Worm (Caenorhabditis elegans) whole organism, young adult: ENCODE data around the gene Y116A8B.1.

Experiments used
- D2030.7 ChIP-seq: fragments of 200-800 bp; sonication (Bioruptor generic); IDR thresholded peaks from 2 replicates; pipeline ENCODE4 v1.3.6; 2022; ENCODE audit warnings: missing genetic modification reagents, missing genetic modification characterization, missing compliant biosample characterization
- F10E7.11 ChIP-seq: sonication (generic microtip); optimal IDR thresholded peaks from 2 replicates; lab custom pipeline; 2017; ENCODE audit warnings: mild to moderate bottlenecking, missing genetic modification characterization, moderate library complexity, missing compliant biosample characterization
- F37B4.10 ChIP-seq: fragments of 200-800 bp; sonication (Bioruptor generic); IDR thresholded peaks from 2 replicates; pipeline ENCODE4 v1.3.6; 2022; ENCODE audit warnings: missing genetic modification characterization, missing compliant biosample characterization
- F55B11.4 ChIP-seq: sonication (generic microtip); optimal IDR thresholded peaks from 2 replicates; lab custom pipeline; 2016; ENCODE audit warnings: missing compliant biosample characterization, missing genetic modification characterization, borderline replicate concordance; ENCODE audit not compliant: insufficient read depth
- F57A8.1 ChIP-seq: fragments of 200-800 bp; sonication (Bioruptor generic); optimal IDR thresholded peaks from 2 replicates; lab custom pipeline; 2018; ENCODE audit warnings: mild to moderate bottlenecking, missing genetic modification characterization, moderate library complexity, missing compliant biosample characterization
- K11D2.4 ChIP-seq: fragments of 200-800 bp; sonication (Bioruptor generic); IDR thresholded peaks from 2 replicates; pipeline ENCODE4 v1.3.6; 2022; ENCODE audit warnings: missing genetic modification reagents, missing genetic modification characterization, missing compliant biosample characterization
- T26A5.8 ChIP-seq: sonication (generic microtip); optimal IDR thresholded peaks from 2 replicates; lab custom pipeline; 2016; ENCODE audit warnings: missing genetic modification characterization, missing compliant biosample characterization
- Y56A3A.18 ChIP-seq: fragments of 200-800 bp; sonication (Bioruptor generic); IDR thresholded peaks from 2 replicates; pipeline ENCODE4 v1.3.6; 2022; ENCODE audit warnings: missing genetic modification reagents, missing genetic modification characterization, missing compliant biosample characterization
- Y67H2A.10 ChIP-seq: fragments of 200-800 bp; sonication (Bioruptor generic); conservative IDR thresholded peaks from 2 replicates; pipeline ENCODE4 v1.3.6; 2022; ENCODE audit warnings: missing genetic modification reagents, missing genetic modification characterization, missing compliant biosample characterization
- Y79H2A.3 ChIP-seq: fragments of 200-800 bp; sonication (Bioruptor generic); conservative IDR thresholded peaks from 2 replicates; pipeline ENCODE4 v1.3.6; 2022; ENCODE audit warnings: missing genetic modification reagents, missing genetic modification characterization, missing compliant biosample characterization
- akir-1 ChIP-seq: fragments of 200-800 bp; sonication (Bioruptor generic); optimal IDR thresholded peaks from 2 replicates; lab custom pipeline; 2018; ENCODE audit warnings: mild to moderate bottlenecking, missing genetic modification characterization, moderate library complexity, missing compliant biosample characterization
- aptf-3 ChIP-seq: fragments of 200-800 bp; sonication (Bioruptor generic); IDR thresholded peaks from 2 replicates; pipeline ENCODE4 v1.3.6; 2022; ENCODE audit warnings: missing genetic modification characterization, missing compliant biosample characterization
- attf-3 ChIP-seq: fragments of 200-800 bp; sonication (Bioruptor generic); conservative IDR thresholded peaks from 2 replicates; pipeline ENCODE4 v1.3.6; 2022; ENCODE audit warnings: missing genetic modification reagents, missing genetic modification characterization, missing compliant biosample characterization
- attf-6 ChIP-seq: fragments of 200-800 bp; sonication (Bioruptor generic); IDR thresholded peaks from 2 replicates; pipeline ENCODE4 v1.3.6; 2022; ENCODE audit warnings: missing genetic modification reagents, missing genetic modification characterization, missing compliant biosample characterization
- bed-1 ChIP-seq: fragments of 200-800 bp; sonication (Bioruptor generic); IDR thresholded peaks from 2 replicates; pipeline ENCODE4 v1.3.6; 2022; ENCODE audit warnings: missing genetic modification reagents, missing genetic modification characterization, missing compliant biosample characterization
- ccch-3 ChIP-seq: fragments of 200-800 bp; sonication (Bioruptor generic); optimal IDR thresholded peaks from 2 replicates; lab custom pipeline; 2018; ENCODE audit warnings: mild to moderate bottlenecking, missing genetic modification characterization, missing compliant biosample characterization
- cebp-1 ChIP-seq, 2 experiments: fragments of 200-800 bp in 1 of 2; sonication (Bioruptor generic) in 1 of 2; sonication (generic microtip) in 1 of 2; IDR thresholded peaks in 1 of 2; optimal IDR thresholded peaks in 1 of 2; 2 replicates each; pipeline versions ENCODE4 v1.3.6 to Lab custom; 2017 to 2022; ENCODE audit warnings: missing compliant biosample characterization in 2 of 2, missing genetic modification characterization in 2 of 2, mild to moderate bottlenecking in 1 of 2, missing genetic modification reagents in 1 of 2, moderate library complexity in 1 of 2
- ceh-27 ChIP-seq: fragments of 200-800 bp; sonication (Bioruptor generic); optimal IDR thresholded peaks from 2 replicates; lab custom pipeline; 2018; ENCODE audit warnings: mild to moderate bottlenecking, missing genetic modification characterization, moderate library complexity, missing compliant biosample characterization
- ceh-79 ChIP-seq: sonication (generic microtip); optimal IDR thresholded peaks from 2 replicates; lab custom pipeline; 2017; ENCODE audit warnings: mild to moderate bottlenecking, missing genetic modification characterization, missing compliant biosample characterization
- chd-7 ChIP-seq: sonication (generic microtip); optimal IDR thresholded peaks from 2 replicates; lab custom pipeline; 2016; ENCODE audit warnings: mild to moderate bottlenecking, missing genetic modification characterization, moderate library complexity, missing compliant biosample characterization
- egl-18 ChIP-seq: fragments of 200-800 bp; sonication (Bioruptor generic); IDR thresholded peaks from 2 replicates; pipeline ENCODE4 v1.3.6; 2022; ENCODE audit warnings: missing genetic modification reagents, missing genetic modification characterization, missing compliant biosample characterization
- egl-44 ChIP-seq: fragments of 200-800 bp; sonication (Bioruptor generic); IDR thresholded peaks from 2 replicates; pipeline ENCODE4 v1.3.6; 2022; ENCODE audit warnings: missing genetic modification reagents, missing genetic modification characterization, missing compliant biosample characterization
- egrh-3 ChIP-seq: fragments of 200-800 bp; sonication (Bioruptor generic); IDR thresholded peaks from 2 replicates; pipeline ENCODE4 v1.3.6; 2022; ENCODE audit warnings: missing genetic modification reagents, missing genetic modification characterization, missing compliant biosample characterization
- ekl-4 ChIP-seq: fragments of 200-800 bp; sonication (Bioruptor generic); IDR thresholded peaks from 2 replicates; pipeline ENCODE4 v1.3.6; 2022; ENCODE audit warnings: missing genetic modification reagents, missing genetic modification characterization, missing compliant biosample characterization
- him-1 ChIP-seq: sonication (generic microtip); optimal IDR thresholded peaks from 2 replicates; lab custom pipeline; 2016; ENCODE audit warnings: missing genotype, missing genetic modification reagents, missing genetic modification characterization, missing compliant biosample characterization
- hmg-20 ChIP-seq: fragments of 200-800 bp; sonication (Bioruptor generic); IDR thresholded peaks from 2 replicates; pipeline ENCODE4 v1.3.6; 2022; ENCODE audit warnings: missing genetic modification reagents, missing genetic modification characterization, missing compliant biosample characterization
- hrde-1 ChIP-seq: sonication (generic microtip); optimal IDR thresholded peaks from 2 replicates; lab custom pipeline; 2016; ENCODE audit warnings: missing genetic modification characterization, mild to moderate bottlenecking, missing compliant biosample characterization, moderate library complexity, missing genotype, missing genetic modification reagents, borderline replicate concordance
- let-607 ChIP-seq, 2 experiments: fragments of 200-800 bp in 1 of 2; sonication (Bioruptor generic) in 1 of 2; sonication (generic microtip) in 1 of 2; optimal IDR thresholded peaks; 2 replicates each; lab custom pipeline; 2016 to 2018; ENCODE audit warnings: mild to moderate bottlenecking in 2 of 2, missing compliant biosample characterization in 2 of 2, missing genetic modification characterization in 2 of 2, moderate library complexity in 2 of 2, missing genotype in 1 of 2
- lin-54 ChIP-seq: fragments of 200-800 bp; sonication (Bioruptor generic); optimal IDR thresholded peaks from 2 replicates; lab custom pipeline; 2018; ENCODE audit warnings: mild to moderate bottlenecking, missing genetic modification characterization, missing compliant biosample characterization
- mcd-1 ChIP-seq: fragments of 200-800 bp; sonication (Bioruptor generic); IDR thresholded peaks from 2 replicates; pipeline ENCODE4 v1.3.6; 2022; ENCODE audit warnings: missing genetic modification reagents, missing genetic modification characterization, missing compliant biosample characterization
- nfya-1 ChIP-seq: sonication (generic microtip); optimal IDR thresholded peaks from 2 replicates; lab custom pipeline; 2017; ENCODE audit warnings: antibody characterized with exemption, missing compliant biosample characterization, missing genetic modification characterization, borderline replicate concordance; ENCODE audit not compliant: insufficient read depth
- nfya-2 ChIP-seq: fragments of 200-800 bp; sonication (Bioruptor generic); IDR thresholded peaks from 2 replicates; pipeline ENCODE4 v1.3.6; 2022; ENCODE audit warnings: missing genetic modification reagents, missing genetic modification characterization, missing compliant biosample characterization
- nhr-179 ChIP-seq: sonication (generic microtip); optimal IDR thresholded peaks from 2 replicates; lab custom pipeline; 2016; ENCODE audit warnings: mild to moderate bottlenecking, missing genetic modification characterization, missing compliant biosample characterization
- nhr-27 ChIP-seq: fragments of 200-800 bp; sonication (Bioruptor generic); optimal IDR thresholded peaks from 2 replicates; lab custom pipeline; 2018; ENCODE audit warnings: mild to moderate bottlenecking, missing genetic modification characterization, moderate library complexity, missing compliant biosample characterization
- nhr-80 ChIP-seq: sonication (generic microtip); optimal IDR thresholded peaks from 2 replicates; lab custom pipeline; 2016; ENCODE audit warnings: missing genetic modification characterization, missing compliant biosample characterization
- pha-4 ChIP-seq: fragments of 150-350 bp; sonication (generic microtip); optimal IDR thresholded peaks from 2 replicates; lab custom pipeline; 2014; ENCODE audit warnings: missing biosample characterization, missing genetic modification reagents, missing genetic modification characterization
- sdz-38 ChIP-seq: sonication (generic microtip); optimal IDR thresholded peaks from 2 replicates; lab custom pipeline; 2016; ENCODE audit warnings: missing genotype, missing genetic modification characterization, missing compliant biosample characterization
- sea-2 ChIP-seq: fragments of 200-800 bp; sonication (Bioruptor generic); IDR thresholded peaks from 2 replicates; pipeline ENCODE4 v1.3.6; 2022; ENCODE audit warnings: missing genetic modification characterization, missing compliant biosample characterization
- snpc-1.1 ChIP-seq: sonication (generic microtip); optimal IDR thresholded peaks from 2 replicates; lab custom pipeline; 2017; ENCODE audit warnings: missing genetic modification characterization, mild to moderate bottlenecking, missing compliant biosample characterization, antibody characterized with exemption, moderate library complexity, missing genotype, missing genetic modification reagents; ENCODE audit not compliant: insufficient read depth
- snpc-1.3 ChIP-seq: sonication (generic microtip); optimal IDR thresholded peaks from 2 replicates; lab custom pipeline; 2017; ENCODE audit warnings: missing genetic modification characterization, mild to moderate bottlenecking, missing compliant biosample characterization, antibody characterized with exemption, moderate library complexity, missing genotype, missing genetic modification reagents; ENCODE audit not compliant: insufficient read depth
- somi-1 ChIP-seq: fragments of 200-800 bp; sonication (Bioruptor generic); optimal IDR thresholded peaks from 2 replicates; lab custom pipeline; 2018; ENCODE audit warnings: mild to moderate bottlenecking, missing genetic modification characterization, missing compliant biosample characterization
- tbp1 ChIP-seq: fragments of 200-800 bp; sonication (Bioruptor generic); optimal IDR thresholded peaks from 2 replicates; lab custom pipeline; 2018; ENCODE audit warnings: mild to moderate bottlenecking, missing genetic modification characterization, missing compliant biosample characterization
- unc-130 ChIP-seq: sonication (generic microtip); optimal IDR thresholded peaks from 2 replicates; lab custom pipeline; 2016; ENCODE audit warnings: missing genetic modification reagents, missing genetic modification characterization, missing compliant biosample characterization
- ztf-18 ChIP-seq: sonication (generic microtip); optimal IDR thresholded peaks from 2 replicates; lab custom pipeline; 2016; ENCODE audit warnings: missing genotype, mild to moderate bottlenecking, missing genetic modification characterization, missing compliant biosample characterization
- ztf-22 ChIP-seq: fragments of 200-800 bp; sonication (Bioruptor generic); optimal IDR thresholded peaks from 2 replicates; lab custom pipeline; 2018; ENCODE audit warnings: mild to moderate bottlenecking, missing genetic modification characterization, moderate library complexity, missing compliant biosample characterization
- ztf-28 ChIP-seq: fragments of 200-800 bp; sonication (Bioruptor generic); IDR thresholded peaks from 2 replicates; pipeline ENCODE4 v1.3.6; 2022; ENCODE audit warnings: missing genetic modification reagents, missing genetic modification characterization, missing compliant biosample characterization
- ztf-3 ChIP-seq: fragments of 200-800 bp; sonication (Bioruptor generic); optimal IDR thresholded peaks from 2 replicates; lab custom pipeline; 2018; ENCODE audit warnings: mild to moderate bottlenecking, missing genetic modification characterization, missing compliant biosample characterization
- ztf-6 ChIP-seq: fragments of 200-800 bp; sonication (Bioruptor generic); IDR thresholded peaks from 2 replicates; pipeline ENCODE4 v1.3.6; 2022; ENCODE audit warnings: missing genetic modification reagents, missing genetic modification characterization, missing compliant biosample characterization

Gene Y116A8B.1

DNA sequence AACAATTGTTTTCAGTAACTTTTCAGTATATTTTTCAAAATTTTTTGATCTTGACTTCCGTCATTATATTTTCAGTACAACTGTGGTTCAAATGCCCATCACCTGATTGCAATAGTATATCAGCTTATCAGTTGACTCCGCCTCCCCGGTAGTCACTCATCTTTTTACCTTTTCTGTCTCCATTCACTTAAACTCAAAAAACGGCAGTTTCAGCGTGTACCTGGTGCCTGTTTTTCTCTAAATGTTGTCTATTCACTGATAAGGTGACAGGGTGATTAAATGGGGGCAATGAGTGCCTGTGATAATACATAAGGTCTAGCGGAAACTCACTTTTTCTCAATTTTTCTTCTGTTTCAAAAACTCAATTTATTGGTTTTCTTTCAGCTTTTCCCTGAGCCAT, 29.1 kb downstream of the Y116A8B.1 start, which contains the start of gene ZK550.2:
ZK550.2 (plus strand) TSS at position 385 of the 400 bp plus-strand sequence.
- TF ChIP-seq ztf-6: no peak
- no peak for TF ChIP-seq ztf-28 (GFP tag; lab: Robert Waterston, UW)
- no peak for TF ChIP-seq K11D2.4 (GFP tag; lab: Robert Waterston, UW)
- no peak for TF ChIP-seq ztf-3 (GFP tag; lab: Kevin White, UChicago)
- peak; percentile 70; the same call in 1 of the 2 replicates for TF ChIP-seq egl-44 (GFP tag; lab: Robert Waterston, UW)
- peak; percentile 54 for TF ChIP-seq tbp1 (GFP tag; lab: Kevin White, UChicago)
- no peak for TF ChIP-seq attf-3 (GFP tag; lab: Robert Waterston, UW)
- no peak for TF ChIP-seq egrh-3 (GFP tag; lab: Robert Waterston, UW)
- no peak for TF ChIP-seq bed-1
- TF ChIP-seq F10E7.11 (tag; lab: Kevin White, UChicago): no peak
- TF ChIP-seq ccch-3 (GFP tag; lab: Kevin White, UChicago): no peak
- TF ChIP-seq somi-1: no peak
- no peak for TF ChIP-seq aptf-3 (GFP tag; lab: Robert Waterston, UW)
- TF ChIP-seq T26A5.8 (tag; lab: Kevin White, UChicago): no peak
- no peak for TF ChIP-seq ceh-79 (tag; lab: Kevin White, UChicago)
- no peak for TF ChIP-seq egl-18
- TF ChIP-seq F57A8.1 (GFP tag; lab: Kevin White, UChicago): no peak
- no peak for TF ChIP-seq cebp-1 (GFP tag; IDR thresholded peaks at IDR 0.05; lab: Robert Waterston, UW)
- TF ChIP-seq cebp-1 (tag; optimal IDR thresholded peaks at IDR 0.05; lab: Kevin White, UChicago): no peak
- TF ChIP-seq nhr-27 (tag; lab: Kevin White, UChicago): no peak
- TF ChIP-seq pha-4: no peak
- no peak for TF ChIP-seq attf-6 (GFP tag; lab: Robert Waterston, UW)
- TF ChIP-seq F37B4.10 (GFP tag; lab: Robert Waterston, UW): no peak
- no peak for TF ChIP-seq chd-7 (tag; lab: Kevin White, UChicago)
- TF ChIP-seq ekl-4 (GFP tag; lab: Robert Waterston, UW): no peak
- TF ChIP-seq mcd-1 (GFP tag; lab: Robert Waterston, UW): 0 out of 2 replicates have a peak, but pooled peaks have one; percentile 37
- no peak for TF ChIP-seq unc-130 (GFP tag; lab: Kevin White, UChicago)
- no peak for TF ChIP-seq snpc-1.3 (tag; lab: Kevin White, UChicago)
- TF ChIP-seq ztf-18 (tag; lab: Kevin White, UChicago): peak; percentile 23
- TF ChIP-seq lin-54: peak; percentile 8
- TF ChIP-seq let-607 (tag; optimal IDR thresholded peaks at IDR 0.05; lab: Kevin White, UChicago): peak in 1 of 2 experiments; percentile 5
- TF ChIP-seq nfya-1 (tag; lab: Kevin White, UChicago): no peak
- no peak for TF ChIP-seq sdz-38
- 0 out of 2 replicates have a peak, but pooled peaks have one; percentile 78 for TF ChIP-seq Y56A3A.18 (GFP tag; lab: Robert Waterston, UW)
- TF ChIP-seq D2030.7 (GFP tag; lab: Robert Waterston, UW): no peak
- TF ChIP-seq snpc-1.1: no peak
- no peak for TF ChIP-seq hmg-20 (GFP tag; lab: Robert Waterston, UW)
- no peak for TF ChIP-seq sea-2 (GFP tag; lab: Robert Waterston, UW)
- no peak for TF ChIP-seq him-1 (tag; lab: Kevin White, UChicago)
- TF ChIP-seq ceh-27 (GFP tag; lab: Kevin White, UChicago): no peak
- TF ChIP-seq nfya-2: no peak
- TF ChIP-seq hrde-1: no peak
- TF ChIP-seq akir-1 (GFP tag; lab: Kevin White, UChicago): no peak
- TF ChIP-seq F55B11.4 (tag; lab: Kevin White, UChicago): no peak
- no peak for TF ChIP-seq Y67H2A.10 (GFP tag; lab: Robert Waterston, UW)
- no peak for TF ChIP-seq nhr-179 (tag; lab: Kevin White, UChicago)
- TF ChIP-seq nhr-80 (tag; lab: Kevin White, UChicago): peak; percentile 97
- peak; percentile 63 for TF ChIP-seq ztf-22 (GFP tag; lab: Kevin White, UChicago)
- no peak for TF ChIP-seq Y79H2A.3 (GFP tag; lab: Robert Waterston, UW)
